Worm (Caenorhabditis elegans): ENCODE measurements around the gene F14D2.5.

ce11 chrII:3340251-3340650, at the start of gene F14D2.5:
- TF ChIP-seq snu-23 (GFP tag; optimal IDR thresholded peaks at IDR 0.05) (no peak), elt-2 (tag; optimal IDR thresholded peaks at IDR 0.05) (no peak), mdl-1 (tag; optimal IDR thresholded peaks at IDR 0.05) (no peak), nhr-237 (tag; optimal IDR thresholded peaks at IDR 0.05) (no peak), C04F5.9 (tag; optimal IDR thresholded peaks at IDR 0.05) (no peak), nhr-28 (tag; optimal IDR thresholded peaks at IDR 0.05) (no peak)
